Fruit fly (Drosophila melanogaster) whole organism, embryonic: Measurements from ENCODE around the gene CRAT.

ENCODE experiments used
- CG10147 ChIP-seq: fragments of 200-800 bp; sonication (Bioruptor generic); optimal IDR thresholded peaks from 2 replicates; lab custom pipeline; 2019; ENCODE audit warnings: missing biosample characterization, mild to moderate bottlenecking, missing genetic modification characterization, moderate library complexity
- CG18262 ChIP-seq: fragments of 200-800 bp; optimal IDR thresholded peaks from 3 replicates; lab custom pipeline; 2019; ENCODE audit warnings: missing biosample characterization, mild to moderate bottlenecking, missing genetic modification characterization, moderate library complexity
- CG2120 ChIP-seq: fragments of 200-800 bp; sonication (Bioruptor generic); optimal IDR thresholded peaks from 3 replicates; lab custom pipeline; 2016; ENCODE audit warnings: missing biosample characterization, missing genetic modification characterization
- CG31224 ChIP-seq: fragments of 200-800 bp; sonication (Bioruptor generic); IDR thresholded peaks from 2 replicates; pipeline ENCODE4 v1.3.6; 2022; ENCODE audit warnings: missing biosample characterization, missing genetic modification characterization
- CG33213 ChIP-seq: fragments of 200-800 bp; sonication (Bioruptor generic); optimal IDR thresholded peaks from 3 replicates; lab custom pipeline; 2016; ENCODE audit warnings: missing biosample characterization, missing genetic modification characterization
- CG33557 ChIP-seq: fragments of 200-800 bp; sonication (Bioruptor generic); optimal IDR thresholded peaks from 2 replicates; lab custom pipeline; 2019; ENCODE audit warnings: missing biosample characterization, mild to moderate bottlenecking, missing genetic modification characterization, moderate library complexity
- CG4360 ChIP-seq: fragments of 200-800 bp; sonication (Bioruptor generic); IDR thresholded peaks from 2 replicates; pipeline ENCODE4 v1.3.6; 2022; ENCODE audit warnings: missing biosample characterization, missing genetic modification characterization
- CG4707 ChIP-seq: fragments of 200-800 bp; sonication (Bioruptor generic); optimal IDR thresholded peaks from 2 replicates; lab custom pipeline; 2018; ENCODE audit warnings: missing biosample characterization, mild to moderate bottlenecking, missing genetic modification characterization, moderate library complexity
- CG8290 ChIP-seq, 3 experiments: fragments of 200-800 bp; sonication (Bioruptor generic); optimal IDR thresholded peaks; 2 replicates each; lab custom pipeline; 2016 to 2019; ENCODE audit warnings: missing biosample characterization in 3 of 3, missing genetic modification characterization in 3 of 3, mild to moderate bottlenecking in 2 of 3, moderate library complexity in 1 of 3
- CG9876 ChIP-seq: fragments of 200-800 bp; sonication (Bioruptor generic); optimal IDR thresholded peaks from 2 replicates; lab custom pipeline; 2016; ENCODE audit warnings: missing biosample characterization, missing genetic modification characterization
- D ChIP-seq, 2 experiments: fragments of 200-800 bp in 1 of 2; fragments of >200 bp in 1 of 2; sonication (Bioruptor generic) in 1 of 2; optimal IDR thresholded peaks; 2 replicates in 1 of 2; 3 replicates in 1 of 2; lab custom pipeline; 2017; ENCODE audit warnings: mild to moderate bottlenecking in 1 of 2, missing biosample characterization in 1 of 2, missing genetic modification characterization in 1 of 2, missing genetic modification reagents in 1 of 2
- D19B ChIP-seq: fragments of 200-800 bp; sonication (Bioruptor generic); optimal IDR thresholded peaks from 2 replicates; lab custom pipeline; 2017; ENCODE audit warnings: missing biosample characterization, mild to moderate bottlenecking, missing genetic modification characterization
- Dbx ChIP-seq: fragments of 200-800 bp; sonication (Bioruptor generic); IDR thresholded peaks from 3 replicates; pipeline ENCODE4 v1.3.6; 2022; ENCODE audit warnings: missing biosample characterization, missing genetic modification characterization
- Deaf1 ChIP-seq: fragments of 200-800 bp; optimal IDR thresholded peaks from 3 replicates; lab custom pipeline; 2019; ENCODE audit warnings: missing biosample characterization, mild to moderate bottlenecking, missing genetic modification characterization, moderate library complexity
- Doc3 ChIP-seq: fragments of 200-800 bp; sonication (Bioruptor generic); IDR thresholded peaks from 3 replicates; pipeline ENCODE4 v1.3.6; 2022; ENCODE audit warnings: missing biosample characterization, missing genetic modification characterization; ENCODE audit not compliant: partially characterized antibody
- Fer1 ChIP-seq: fragments of 200-800 bp; sonication (Bioruptor generic); optimal IDR thresholded peaks from 2 replicates; lab custom pipeline; 2017; ENCODE audit warnings: missing biosample characterization, mild to moderate bottlenecking, missing genetic modification characterization
- Gsc ChIP-seq: fragments of 200-800 bp; sonication (Bioruptor generic); IDR thresholded peaks from 2 replicates; pipeline ENCODE4 v1.3.6; 2022; ENCODE audit warnings: missing biosample characterization, missing genetic modification characterization
- Gug ChIP-seq: fragments of 200-800 bp; sonication (Bioruptor generic); IDR thresholded peaks from 4 replicates; pipeline ENCODE4 v1.3.6; 2022; ENCODE audit warnings: missing biosample characterization, missing genetic modification characterization
- HLH54F ChIP-seq: fragments of 200-800 bp; sonication (Bioruptor generic); optimal IDR thresholded peaks from 3 replicates; lab custom pipeline; 2016; ENCODE audit warnings: missing biosample characterization, missing genetic modification characterization
- NC2α ChIP-seq: fragments of 200-800 bp; sonication (Bioruptor generic); optimal IDR thresholded peaks from 2 replicates; lab custom pipeline; 2016; ENCODE audit warnings: missing biosample characterization, missing genetic modification characterization
- Opbp ChIP-seq: fragments of 200-800 bp; sonication (Bioruptor generic); IDR thresholded peaks from 3 replicates; pipeline ENCODE4 v1.3.6; 2022; ENCODE audit warnings: missing biosample characterization, missing genetic modification characterization; ENCODE audit not compliant: partially characterized antibody
- Rx ChIP-seq: fragments of 200-800 bp; sonication (Bioruptor generic); IDR thresholded peaks from 2 replicates; pipeline ENCODE4 v1.3.6; 2022; ENCODE audit warnings: missing biosample characterization, missing genetic modification characterization
- Six4 ChIP-seq: fragments of 200-800 bp; sonication (Bioruptor generic); optimal IDR thresholded peaks from 2 replicates; lab custom pipeline; 2016; ENCODE audit warnings: missing biosample characterization, missing genetic modification characterization
- Sox100B ChIP-seq: fragments of 200-800 bp; sonication (Bioruptor generic); optimal IDR thresholded peaks from 3 replicates; lab custom pipeline; 2018; ENCODE audit warnings: missing biosample characterization, mild to moderate bottlenecking, missing genetic modification characterization
- YL-1 ChIP-seq: fragments of 200-800 bp; sonication (Bioruptor generic); optimal IDR thresholded peaks from 3 replicates; lab custom pipeline; 2017; ENCODE audit warnings: missing biosample characterization, mild to moderate bottlenecking, missing genetic modification characterization
- abd-A ChIP-seq: fragments of 200-800 bp; sonication (Bioruptor generic); optimal IDR thresholded peaks from 3 replicates; lab custom pipeline; 2019; ENCODE audit warnings: missing biosample characterization, mild to moderate bottlenecking, missing genetic modification characterization, moderate library complexity
- ap ChIP-seq: fragments of 200-800 bp; sonication (Bioruptor generic); IDR thresholded peaks from 2 replicates; pipeline ENCODE4 v1.3.6; 2022; ENCODE audit warnings: missing biosample characterization, missing genetic modification characterization
- ase ChIP-seq: fragments of 200-800 bp; sonication (Bioruptor generic); IDR thresholded peaks from 3 replicates; pipeline ENCODE4 v1.3.6; 2022; ENCODE audit warnings: missing biosample characterization, missing genetic modification characterization
- az2 ChIP-seq: fragments of 200-800 bp; sonication (Bioruptor generic); optimal IDR thresholded peaks from 3 replicates; lab custom pipeline; 2016; ENCODE audit warnings: missing biosample characterization, missing genetic modification characterization
- chn ChIP-seq: fragments of 200-800 bp; sonication (Bioruptor generic); optimal IDR thresholded peaks from 2 replicates; lab custom pipeline; 2016; ENCODE audit warnings: missing biosample characterization, missing genetic modification characterization
- ci ChIP-seq: fragments of 200-800 bp; sonication (Bioruptor generic); IDR thresholded peaks from 3 replicates; pipeline ENCODE4 v1.3.6; 2022; ENCODE audit warnings: missing biosample characterization, missing genetic modification characterization
- dysf ChIP-seq: fragments of 200-800 bp; sonication (Bioruptor generic); IDR thresholded peaks from 3 replicates; pipeline ENCODE4 v1.3.6; 2022; ENCODE audit warnings: missing biosample characterization, missing genetic modification characterization
- fd64A ChIP-seq: fragments of 200-800 bp; sonication (Bioruptor generic); optimal IDR thresholded peaks from 3 replicates; lab custom pipeline; 2018; ENCODE audit warnings: missing biosample characterization, mild to moderate bottlenecking, missing genetic modification characterization
- gfzf ChIP-seq: fragments of 200-800 bp; sonication (Bioruptor generic); optimal IDR thresholded peaks from 2 replicates; lab custom pipeline; 2016; ENCODE audit warnings: missing biosample characterization, mild to moderate bottlenecking, missing genetic modification characterization, moderate library complexity
- gro ChIP-seq: fragments of 200-800 bp; sonication (Bioruptor generic); optimal IDR thresholded peaks from 2 replicates; lab custom pipeline; 2016; ENCODE audit warnings: missing biosample characterization, missing genetic modification characterization
- gt ChIP-seq: fragments of 200-800 bp; sonication (Bioruptor generic); IDR thresholded peaks from 2 replicates; pipeline ENCODE4 v1.3.6; 2022; ENCODE audit warnings: missing biosample characterization, missing genetic modification characterization
- ken ChIP-seq: fragments of 200-800 bp; sonication (Bioruptor generic); IDR thresholded peaks from 3 replicates; pipeline ENCODE4 v1.3.6; 2022; ENCODE audit warnings: missing biosample characterization, missing genetic modification characterization
- klu ChIP-seq: fragments of 200-800 bp; sonication (Bioruptor generic); IDR thresholded peaks from 2 replicates; pipeline ENCODE4 v1.3.6; 2022; ENCODE audit warnings: missing biosample characterization, missing genetic modification characterization
- lab ChIP-seq: fragments of 200-800 bp; sonication (Bioruptor generic); optimal IDR thresholded peaks from 3 replicates; lab custom pipeline; 2017; ENCODE audit warnings: missing biosample characterization, missing genetic modification characterization, mild to moderate bottlenecking, moderate library complexity, missing genetic modification reagents
- mirr ChIP-seq: fragments of 200-800 bp; sonication (Bioruptor generic); optimal IDR thresholded peaks from 3 replicates; lab custom pipeline; 2018; ENCODE audit warnings: missing biosample characterization, mild to moderate bottlenecking, missing genetic modification characterization
- nom ChIP-seq: fragments of 200-800 bp; sonication (Bioruptor generic); optimal IDR thresholded peaks from 2 replicates; lab custom pipeline; 2017; ENCODE audit warnings: missing biosample characterization, missing genetic modification characterization, mild to moderate bottlenecking, moderate library complexity, missing genetic modification reagents
- otp ChIP-seq: fragments of 200-800 bp; sonication (Bioruptor generic); IDR thresholded peaks from 3 replicates; pipeline ENCODE4, ENCODE4 v1.3.6; 2022; ENCODE audit warnings: missing biosample characterization, missing genetic modification characterization
- p53 ChIP-seq: fragments of 200-800 bp; sonication (Bioruptor generic); optimal IDR thresholded peaks from 2 replicates; lab custom pipeline; 2016; ENCODE audit warnings: missing biosample characterization, missing genetic modification characterization
- run ChIP-seq: fragments of 200-800 bp; sonication (Bioruptor generic); optimal IDR thresholded peaks from 3 replicates; lab custom pipeline; 2018; ENCODE audit warnings: missing biosample characterization, mild to moderate bottlenecking, missing genetic modification characterization
- salm ChIP-seq: fragments of 200-800 bp; sonication (Bioruptor generic); optimal IDR thresholded peaks from 2 replicates; lab custom pipeline; 2018; ENCODE audit warnings: missing biosample characterization, mild to moderate bottlenecking, missing genetic modification characterization
- sd ChIP-seq: fragments of 200-800 bp; sonication (Bioruptor generic); optimal IDR thresholded peaks from 3 replicates; lab custom pipeline; 2018; ENCODE audit warnings: missing biosample characterization, mild to moderate bottlenecking, missing genetic modification characterization, moderate library complexity
- sob ChIP-seq: fragments of 200-800 bp; sonication (Bioruptor generic); IDR thresholded peaks from 2 replicates; pipeline ENCODE4 v1.3.6; 2022; ENCODE audit warnings: missing biosample characterization, missing genetic modification characterization
- tgo ChIP-seq: fragments of 200-800 bp; sonication (Bioruptor generic); IDR thresholded peaks from 3 replicates; pipeline ENCODE4 v1.3.6; 2022; ENCODE audit warnings: missing biosample characterization, missing genetic modification characterization
- yki ChIP-seq: fragments of >200 bp; optimal IDR thresholded peaks from 3 replicates; lab custom pipeline; 2018

The CRAT gene

dm6 chr3R:6368550-6369238 lies 7.2 kb downstream of the CRAT start, which contains the start of gene CG10286 (continued):
- TF ChIP-seq fd64A (GFP tag; lab: Kevin White, UChicago): no peak
- peak; percentile 31; the same call in 1 of the 2 replicates for TF ChIP-seq Rx (GFP tag; lab: Robert Waterston, UW)
- peak; percentile 47 for TF ChIP-seq D19B (GFP tag; lab: Kevin White, UChicago)
- TF ChIP-seq Gsc: no peak
- no peak for TF ChIP-seq CG10147 (GFP tag; lab: Kevin White, UChicago)
- no peak for TF ChIP-seq az2 (GFP tag; lab: Kevin White, UChicago)
- TF ChIP-seq otp (GFP tag; lab: Robert Waterston, UW): no peak
- no peak for TF ChIP-seq abd-A (tag; lab: Kevin White, UChicago)
- TF ChIP-seq Sox100B (GFP tag; lab: Kevin White, UChicago): no peak
- TF ChIP-seq run: no peak
- TF ChIP-seq lab (GFP tag; lab: Kevin White, UChicago): peak; percentile 53
- no peak; the same call in 2 of the 3 replicates for TF ChIP-seq ci
- TF ChIP-seq CG2120 (GFP tag; lab: Kevin White, UChicago): no peak
- TF ChIP-seq CG4360 (GFP tag; lab: Robert Waterston, UW): no peak
- TF ChIP-seq nom (GFP tag; lab: Kevin White, UChicago): no peak
- TF ChIP-seq CG18262 (tag; lab: Kevin White, UChicago): peak; percentile 67
- no peak for TF ChIP-seq ken (GFP tag; lab: Robert Waterston, UW)
- TF ChIP-seq Gug (GFP tag; lab: Robert Waterston, UW): no peak
- peak; percentile 51; the same call in 2 of the 3 replicates for TF ChIP-seq Doc3 (GFP tag; lab: Robert Waterston, UW)
- no peak; the same call in 1 of the 2 replicates for TF ChIP-seq ap
- TF ChIP-seq p53 (GFP tag; lab: Kevin White, UChicago): no peak
- TF ChIP-seq gro (GFP tag; lab: Kevin White, UChicago): no peak
- no peak for TF ChIP-seq CG33557 (GFP tag; lab: Kevin White, UChicago)
- no peak for TF ChIP-seq D (optimal IDR thresholded peaks at IDR 0.05; lab: Kevin White, UChicago)
- peak; percentile 32 for TF ChIP-seq D (GFP tag; optimal IDR thresholded peaks at IDR 0.05; lab: Kevin White, UChicago)
- TF ChIP-seq Six4 (GFP tag; lab: Kevin White, UChicago): peak; percentile 7
- TF ChIP-seq CG8290 (GFP tag; optimal IDR thresholded peaks at IDR 0.05; lab: Kevin White, UChicago): peak; percentile 38
- TF ChIP-seq CG8290 (tag; optimal IDR thresholded peaks at IDR 0.05; lab: Kevin White, UChicago): peak in 1 of 2 experiments; percentile 71
- TF ChIP-seq CG33213: peak; percentile 47
- peak; percentile 83 for TF ChIP-seq Opbp (GFP tag; lab: Robert Waterston, UW)
- no peak; the same call in 2 of the 3 replicates for TF ChIP-seq ase (GFP tag; lab: Robert Waterston, UW)
- TF ChIP-seq Fer1 (GFP tag; lab: Kevin White, UChicago): no peak
- TF ChIP-seq yki (lab: Kevin White, UChicago): no peak
- TF ChIP-seq YL-1 (GFP tag; lab: Kevin White, UChicago): peak; percentile 70
- no peak; the same call in 1 of the 3 replicates for TF ChIP-seq tgo (GFP tag; lab: Robert Waterston, UW)
- TF ChIP-seq gfzf (GFP tag; lab: Kevin White, UChicago): peak; percentile 74
- no peak for TF ChIP-seq HLH54F (GFP tag; lab: Kevin White, UChicago)
- no peak for TF ChIP-seq mirr
- peak; percentile 20; the same call in 2 of the 3 replicates for TF ChIP-seq dysf
- no peak for TF ChIP-seq NC2α (GFP tag; lab: Kevin White, UChicago)
- no peak for TF ChIP-seq klu (GFP tag; lab: Robert Waterston, UW)
- TF ChIP-seq chn: no peak
- TF ChIP-seq sob (GFP tag; lab: Robert Waterston, UW): peak; percentile 67
- no peak for TF ChIP-seq gt (GFP tag; lab: Robert Waterston, UW)
- peak; percentile 23 for TF ChIP-seq salm (tag; lab: Kevin White, UChicago)
- no peak for TF ChIP-seq Deaf1 (tag; lab: Kevin White, UChicago)
- TF ChIP-seq Dbx: peak; percentile 58; the same call in 2 of the 3 replicates
- no peak for TF ChIP-seq CG4707
- TF ChIP-seq CG9876 (GFP tag; lab: Kevin White, UChicago): no peak
- 0 out of 2 replicates have a peak, but pooled peaks have one; percentile 25 for TF ChIP-seq CG31224
- TF ChIP-seq sd (tag; lab: Kevin White, UChicago): no peak
